Fruit fly (Drosophila melanogaster): ENCODE results near the gene sowah.

The sowah gene

DNA sequence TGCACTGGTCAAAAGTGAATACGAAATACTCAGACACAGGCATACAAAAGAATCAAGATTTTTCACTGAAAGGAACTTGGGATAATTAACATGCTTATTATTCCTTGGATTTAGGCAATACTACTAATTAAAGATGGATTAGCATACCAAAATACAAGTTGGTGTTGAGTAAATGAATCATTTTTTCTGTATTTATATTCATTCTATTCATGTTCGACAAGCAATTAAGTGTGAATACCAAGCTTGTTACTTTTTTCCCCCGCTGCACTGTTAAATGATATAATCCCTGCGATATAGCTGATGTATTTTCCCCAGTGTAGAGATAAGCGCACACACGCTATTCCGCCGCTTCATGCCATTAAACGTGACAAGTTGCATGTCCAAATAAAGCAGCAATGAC, 14.6 kb downstream of the sowah start (continued):
- TF ChIP-seq Blimp-1 (GFP tag; optimal IDR thresholded peaks at IDR 0.05) (peak; percentile 52), esn (GFP tag; optimal IDR thresholded peaks at IDR 0.05) (peak; percentile 84), CG32006 (GFP tag; optimal IDR thresholded peaks at IDR 0.05) (peak; percentile 61), Eip93F (GFP tag; optimal IDR thresholded peaks at IDR 0.05) (no peak), Sox102F (GFP tag; optimal IDR thresholded peaks at IDR 0.05) (peak; percentile 80), CG3032 (tag; optimal IDR thresholded peaks at IDR 0.05) (peak; percentile 65), cyc (GFP tag; optimal IDR thresholded peaks at IDR 0.05) (peak; percentile 73), CG11902 (GFP tag; optimal IDR thresholded peaks at IDR 0.05) (peak; percentile 54)

dm6 chr3L:12551671-12552070, 20.7 kb downstream of the sowah start:
- TF ChIP-seq Hr39 (GFP tag; optimal IDR thresholded peaks at IDR 0.05) = peak; percentile 77
- TF ChIP-seq CG7368 (GFP tag; optimal IDR thresholded peaks at IDR 0.05) = peak; percentile 67
- peak; percentile 94 for TF ChIP-seq svp (GFP tag)
- TF ChIP-seq Hr4 (GFP tag; optimal IDR thresholded peaks at IDR 0.05) = peak; percentile 63
- peak; percentile 82 for TF ChIP-seq CG10669 (GFP tag; optimal IDR thresholded peaks at IDR 0.05)
- peak; percentile 70 for TF ChIP-seq CG1621 (tag; optimal IDR thresholded peaks at IDR 0.05)
- TF ChIP-seq CG8119 (GFP tag; IDR thresholded peaks at IDR 0.05) = peak; percentile 69
- TF ChIP-seq dsx (GFP tag; optimal IDR thresholded peaks at IDR 0.05; ENCODE audit: poor library complexity, severe bottlenecking) = peak; percentile 73
- no peak for TF ChIP-seq fkh (GFP tag; optimal IDR thresholded peaks at IDR 0.05)
- TF ChIP-seq CG4318 (GFP tag; optimal IDR thresholded peaks at IDR 0.05) = peak; percentile 17
- TF ChIP-seq CG8632 (GFP tag; optimal IDR thresholded peaks at IDR 0.05) = peak; percentile 63
- TF ChIP-seq CG11902 (GFP tag; optimal IDR thresholded peaks at IDR 0.05) = peak; percentile 64
- TF ChIP-seq Ets96B (tag; optimal IDR thresholded peaks at IDR 0.05) = peak; percentile 78
- peak; percentile 90 for TF ChIP-seq CG6163 (GFP tag; IDR thresholded peaks at IDR 0.05)
- peak; percentile 42 for TF ChIP-seq Gug (GFP tag; IDR thresholded peaks at IDR 0.05)
- peak; percentile 78 for TF ChIP-seq CG3032 (tag; optimal IDR thresholded peaks at IDR 0.05)
- no peak for TF ChIP-seq fd85E (GFP tag; optimal IDR thresholded peaks at IDR 0.05)
- TF ChIP-seq fd59A (GFP tag; optimal IDR thresholded peaks at IDR 0.05) = peak; percentile 67
- no peak for TF ChIP-seq Hr38 (GFP tag; optimal IDR thresholded peaks at IDR 0.05)
- peak; percentile 71 for TF ChIP-seq acj6 (GFP tag; optimal IDR thresholded peaks at IDR 0.05)
- peak; percentile 77 for TF ChIP-seq Eip75B (GFP tag; optimal IDR thresholded peaks at IDR 0.05)
- TF ChIP-seq CG6792 (GFP tag; optimal IDR thresholded peaks at IDR 0.05) = peak; percentile 76
- peak; percentile 47 for TF ChIP-seq CG6276 (GFP tag; optimal IDR thresholded peaks at IDR 0.05)
- TF ChIP-seq CG9139 (GFP tag; optimal IDR thresholded peaks at IDR 0.05) = peak; percentile 62
- TF ChIP-seq pdm3 (GFP tag; optimal IDR thresholded peaks at IDR 0.05) = peak; percentile 74
- peak; percentile 79 for TF ChIP-seq CG3919 (GFP tag; optimal IDR thresholded peaks at IDR 0.05)
- peak; percentile 58 for TF ChIP-seq CG8319 (GFP tag; optimal IDR thresholded peaks at IDR 0.05)
- TF ChIP-seq lz (GFP tag; optimal IDR thresholded peaks at IDR 0.05) = peak; percentile 78
- peak; percentile 68 for TF ChIP-seq OdsH (GFP tag; optimal IDR thresholded peaks at IDR 0.05)
- peak; percentile 79 for TF ChIP-seq spab (GFP tag; optimal IDR thresholded peaks at IDR 0.05)
- no peak for TF ChIP-seq CG11294 (GFP tag; IDR thresholded peaks at IDR 0.05)
- TF ChIP-seq CG11762 (GFP tag; optimal IDR thresholded peaks at IDR 0.05; ENCODE audit: insufficient read depth) = peak; percentile 41
- peak; percentile 75 for TF ChIP-seq achi (GFP tag; optimal IDR thresholded peaks at IDR 0.05)
- peak; percentile 81 for TF ChIP-seq CG31627 (GFP tag; optimal IDR thresholded peaks at IDR 0.05)
- peak; percentile 81 for TF ChIP-seq topi (GFP tag; optimal IDR thresholded peaks at IDR 0.05)
- TF ChIP-seq CG10631 (GFP tag; optimal IDR thresholded peaks at IDR 0.05) = peak; percentile 73
- peak; percentile 14 for TF ChIP-seq Lpt (GFP tag; optimal IDR thresholded peaks at IDR 0.05)
- peak; percentile 80 for TF ChIP-seq CG6808 (GFP tag; optimal IDR thresholded peaks at IDR 0.05)
- TF ChIP-seq Sox14 (GFP tag; optimal IDR thresholded peaks at IDR 0.05) = peak; percentile 77
- TF ChIP-seq Blimp-1 (GFP tag; optimal IDR thresholded peaks at IDR 0.05) = peak; percentile 10
- TF ChIP-seq ss (GFP tag; optimal IDR thresholded peaks at IDR 0.05) = peak; percentile 65 to 73
- peak; percentile 43 to 67 for TF ChIP-seq salr (GFP tag; optimal IDR thresholded peaks at IDR 0.05)
- peak; percentile 53 for TF ChIP-seq vri (GFP tag; optimal IDR thresholded peaks at IDR 0.05)
- TF ChIP-seq Ets21C (GFP tag; optimal IDR thresholded peaks at IDR 0.05) = peak; percentile 48
- TF ChIP-seq Sox15 (GFP tag; optimal IDR thresholded peaks at IDR 0.05) = peak; percentile 53

Data from whole organism, prepupa.